Fruit fly (Drosophila melanogaster) whole organism, pupa: ENCODE measurements around the gene Slbp.

Experiments
- CG10348 ChIP-seq: fragments of 200-800 bp; sonication (Bioruptor generic); IDR thresholded peaks from 2 replicates; pipeline ENCODE4 v1.3.6; 2022; ENCODE audit warnings: missing biosample characterization, missing genetic modification characterization
- CG12605 ChIP-seq: fragments of 200-800 bp; sonication (Bioruptor generic); IDR thresholded peaks from 2 replicates; pipeline ENCODE4 v1.3.6; 2022; ENCODE audit warnings: missing biosample characterization, missing genetic modification characterization
- CG15710 ChIP-seq: fragments of 200-800 bp; sonication (Bioruptor generic); optimal IDR thresholded peaks from 2 replicates; lab custom pipeline; 2018; ENCODE audit warnings: missing biosample characterization, mild to moderate bottlenecking, missing genetic modification characterization, moderate library complexity
- CG17806 ChIP-seq: fragments of 200-800 bp; sonication (Bioruptor generic); optimal IDR thresholded peaks from 2 replicates; lab custom pipeline; 2018; ENCODE audit warnings: missing biosample characterization, mild to moderate bottlenecking, missing genetic modification characterization, moderate library complexity
- CG32121 ChIP-seq: fragments of 200-800 bp; sonication (Bioruptor generic); IDR thresholded peaks from 2 replicates; pipeline ENCODE4 v1.3.6; 2022; ENCODE audit warnings: missing biosample characterization, missing genetic modification characterization
- CG4496 ChIP-seq: fragments of 200-800 bp; sonication (Bioruptor generic); IDR thresholded peaks from 3 replicates; pipeline ENCODE4 v1.3.6; 2022; ENCODE audit warnings: missing biosample characterization, missing genetic modification characterization
- gl ChIP-seq: fragments of 200-800 bp; sonication (Bioruptor generic); optimal IDR thresholded peaks from 2 replicates; lab custom pipeline; 2018; ENCODE audit warnings: missing biosample characterization, mild to moderate bottlenecking, missing genetic modification characterization

- TF ChIP-seq CG12605 (GFP tag; lab: Robert Waterston, UW) = no peak
- TF ChIP-seq CG32121 (GFP tag; lab: Robert Waterston, UW) = no peak
- no peak for TF ChIP-seq CG17806 (tag; lab: Kevin White, UChicago)
- no peak for TF ChIP-seq CG10348 (GFP tag; lab: Robert Waterston, UW)
- TF ChIP-seq CG4496 (GFP tag; lab: Robert Waterston, UW) = no peak
- no peak for TF ChIP-seq CG15710
- no peak for TF ChIP-seq gl (tag; lab: Kevin White, UChicago)
Observed at dm6 chr3R:29194957-29195356, 41.9 kb upstream of the Slbp start, which contains the start of gene jus.
